Fruit fly (Drosophila melanogaster) whole organism, embryonic: Measurements from ENCODE around the gene CG6041.

Experiments
- Atf6 ChIP-seq: fragments of 200-800 bp; sonication (Bioruptor generic); IDR thresholded peaks from 2 replicates; pipeline ENCODE4 v1.3.6; 2022; ENCODE audit warnings: missing biosample characterization, missing genetic modification characterization
- CG11723 ChIP-seq: fragments of 200-800 bp; sonication (Bioruptor generic); optimal IDR thresholded peaks from 2 replicates; lab custom pipeline; 2017; ENCODE audit warnings: missing biosample characterization, mild to moderate bottlenecking, missing genetic modification characterization
- CG12299 ChIP-seq: fragments of 200-800 bp; sonication (Bioruptor generic); optimal IDR thresholded peaks from 2 replicates; lab custom pipeline; 2018; ENCODE audit warnings: missing biosample characterization, mild to moderate bottlenecking, missing genetic modification characterization
- CG13287 ChIP-seq: fragments of 200-800 bp; sonication (Bioruptor generic); IDR thresholded peaks from 2 replicates; pipeline ENCODE4 v1.3.6; 2022; ENCODE audit warnings: missing biosample characterization, missing genetic modification characterization; ENCODE audit not compliant: partially characterized antibody
- CG13624 ChIP-seq: fragments of 200-800 bp; sonication (Bioruptor generic); optimal IDR thresholded peaks from 2 replicates; lab custom pipeline; 2016; ENCODE audit warnings: missing biosample characterization, missing genetic modification characterization
- CG14441 ChIP-seq: fragments of 200-800 bp; sonication (Bioruptor generic); IDR thresholded peaks from 2 replicates; pipeline ENCODE4 v1.3.6; 2022; ENCODE audit warnings: missing biosample characterization, missing genetic modification characterization
- CG15696 ChIP-seq: fragments of 200-800 bp; sonication (Bioruptor generic); optimal IDR thresholded peaks from 2 replicates; lab custom pipeline; 2019; ENCODE audit warnings: missing biosample characterization, mild to moderate bottlenecking, missing genetic modification characterization, moderate library complexity
- CG1647 ChIP-seq: fragments of 200-800 bp; sonication (Bioruptor generic); optimal IDR thresholded peaks from 3 replicates; lab custom pipeline; 2016; ENCODE audit warnings: missing biosample characterization, missing genetic modification characterization
- CG16779 ChIP-seq: fragments of 200-800 bp; sonication (Bioruptor generic); IDR thresholded peaks from 2 replicates; pipeline ENCODE4 v1.3.6; 2022; ENCODE audit warnings: missing biosample characterization, missing genetic modification characterization
- CG2120 ChIP-seq: fragments of 200-800 bp; sonication (Bioruptor generic); optimal IDR thresholded peaks from 3 replicates; lab custom pipeline; 2016; ENCODE audit warnings: missing biosample characterization, missing genetic modification characterization
- CG31224 ChIP-seq: fragments of 200-800 bp; sonication (Bioruptor generic); IDR thresholded peaks from 2 replicates; pipeline ENCODE4 v1.3.6; 2022; ENCODE audit warnings: missing biosample characterization, missing genetic modification characterization
- CG4730 ChIP-seq: fragments of 200-800 bp; sonication (Bioruptor generic); IDR thresholded peaks from 2 replicates; pipeline ENCODE4 v1.3.6; 2022; ENCODE audit warnings: missing biosample characterization, missing genetic modification characterization
- CG6254 ChIP-seq: fragments of 200-800 bp; sonication (Bioruptor generic); optimal IDR thresholded peaks from 3 replicates; lab custom pipeline; 2017; ENCODE audit warnings: mild to moderate bottlenecking, missing biosample characterization, missing genetic modification reagents, missing genetic modification characterization
- CG6272 ChIP-seq: fragments of 200-800 bp; sonication (Bioruptor generic); IDR thresholded peaks from 2 replicates; pipeline ENCODE4 v1.3.6; 2022; ENCODE audit warnings: missing biosample characterization, missing genetic modification characterization
- CG7357 ChIP-seq: fragments of 200-800 bp; sonication (Bioruptor generic); IDR thresholded peaks from 3 replicates; pipeline ENCODE4 v1.3.6; 2022; ENCODE audit warnings: missing biosample characterization, missing genetic modification characterization
- CG7786 ChIP-seq: fragments of 200-800 bp; sonication (Bioruptor generic); optimal IDR thresholded peaks from 2 replicates; lab custom pipeline; 2016; ENCODE audit warnings: missing biosample characterization, missing genetic modification characterization
- CG8089 ChIP-seq: fragments of 200-800 bp; sonication (Bioruptor generic); optimal IDR thresholded peaks from 3 replicates; lab custom pipeline; 2016; ENCODE audit warnings: missing biosample characterization, missing genetic modification characterization
- D19B ChIP-seq: fragments of 200-800 bp; sonication (Bioruptor generic); optimal IDR thresholded peaks from 2 replicates; lab custom pipeline; 2017; ENCODE audit warnings: missing biosample characterization, mild to moderate bottlenecking, missing genetic modification characterization
- Dip3 ChIP-seq: fragments of 200-800 bp; sonication (Bioruptor generic); optimal IDR thresholded peaks from 3 replicates; lab custom pipeline; 2016; ENCODE audit warnings: missing biosample characterization, missing genetic modification characterization
- Doc2 ChIP-seq: fragments of 200-800 bp; sonication (Bioruptor generic); IDR thresholded peaks from 2 replicates; pipeline ENCODE4 v1.3.6; 2022; ENCODE audit warnings: missing biosample characterization, missing genetic modification characterization
- Drgx ChIP-seq: fragments of 200-800 bp; sonication (Bioruptor generic); IDR thresholded peaks from 2 replicates; pipeline ENCODE4 v1.3.6; 2022; ENCODE audit warnings: missing biosample characterization, missing genetic modification characterization
- Fer3 ChIP-seq: fragments of 200-800 bp; sonication (Bioruptor generic); optimal IDR thresholded peaks from 2 replicates; lab custom pipeline; 2018; ENCODE audit warnings: missing biosample characterization, mild to moderate bottlenecking, missing genetic modification characterization, moderate library complexity
- HLHmδ ChIP-seq: fragments of 200-800 bp; sonication (Bioruptor generic); optimal IDR thresholded peaks from 2 replicates; lab custom pipeline; 2018; ENCODE audit warnings: missing biosample characterization, mild to moderate bottlenecking, missing genetic modification characterization, moderate library complexity
- Hey ChIP-seq: fragments of 200-800 bp; sonication (Bioruptor generic); optimal IDR thresholded peaks from 3 replicates; lab custom pipeline; 2018; ENCODE audit warnings: missing biosample characterization, mild to moderate bottlenecking, missing genetic modification characterization
- HmgZ ChIP-seq: fragments of 200-800 bp; sonication (Bioruptor generic); optimal IDR thresholded peaks from 2 replicates; lab custom pipeline; 2018; ENCODE audit warnings: missing biosample characterization, mild to moderate bottlenecking, missing genetic modification characterization
- Kr ChIP-seq: fragments of 200-800 bp; sonication (Bioruptor generic); optimal IDR thresholded peaks from 2 replicates; lab custom pipeline; 2017; ENCODE audit warnings: missing biosample characterization, mild to moderate bottlenecking, missing genetic modification characterization
- Lhr ChIP-seq: fragments of 200-800 bp; sonication (Bioruptor generic); optimal IDR thresholded peaks from 3 replicates; lab custom pipeline; 2017; ENCODE audit warnings: mild to moderate bottlenecking, missing biosample characterization, missing genetic modification reagents, missing genetic modification characterization
- MTF-1 ChIP-seq: fragments of 200-800 bp; sonication (Bioruptor generic); optimal IDR thresholded peaks from 2 replicates; lab custom pipeline; 2018; ENCODE audit warnings: missing biosample characterization, mild to moderate bottlenecking, missing genetic modification characterization, borderline replicate concordance
- Mad ChIP-seq: fragments of 200-800 bp; sonication (Bioruptor generic); optimal IDR thresholded peaks from 2 replicates; lab custom pipeline; 2016; ENCODE audit warnings: missing biosample characterization, missing genetic modification characterization
- Mrtf ChIP-seq: fragments of 200-800 bp; sonication (Bioruptor generic); IDR thresholded peaks from 3 replicates; pipeline ENCODE4 v1.3.6; 2022; ENCODE audit warnings: missing biosample characterization, missing genetic modification characterization
- NC2α ChIP-seq: fragments of 200-800 bp; sonication (Bioruptor generic); optimal IDR thresholded peaks from 2 replicates; lab custom pipeline; 2016; ENCODE audit warnings: missing biosample characterization, missing genetic modification characterization
- Rx ChIP-seq: fragments of 200-800 bp; sonication (Bioruptor generic); IDR thresholded peaks from 2 replicates; pipeline ENCODE4 v1.3.6; 2022; ENCODE audit warnings: missing biosample characterization, missing genetic modification characterization
- Ssrp ChIP-seq: fragments of 200-800 bp; sonication (Bioruptor generic); optimal IDR thresholded peaks from 2 replicates; lab custom pipeline; 2018; ENCODE audit warnings: missing biosample characterization, mild to moderate bottlenecking, missing genetic modification characterization, moderate library complexity
- Trl ChIP-seq, 3 experiments: fragments of >200 bp in 2 of 3; fragments of 200-800 bp in 1 of 3; sonication (Bioruptor generic) in 1 of 3; optimal IDR thresholded peaks; 2 replicates in 1 of 3; 3 replicates in 2 of 3; lab custom pipeline; 2016 to 2017; ENCODE audit warnings: missing biosample characterization in 1 of 3, missing genetic modification characterization in 1 of 3
- Usf ChIP-seq: fragments of 200-800 bp; sonication (Bioruptor generic); optimal IDR thresholded peaks from 2 replicates; lab custom pipeline; 2017; ENCODE audit warnings: missing genotype, missing biosample characterization, missing genetic modification characterization
- Vsx1 ChIP-seq: fragments of 200-800 bp; sonication (Bioruptor generic); optimal IDR thresholded peaks from 2 replicates; lab custom pipeline; 2017; ENCODE audit warnings: missing biosample characterization, mild to moderate bottlenecking, missing genetic modification characterization, missing genetic modification reagents
- amos ChIP-seq: fragments of 200-800 bp; sonication (Bioruptor generic); IDR thresholded peaks from 2 replicates; pipeline ENCODE4 v1.3.6; 2022; ENCODE audit warnings: missing biosample characterization, missing genetic modification characterization; ENCODE audit not compliant: partially characterized antibody
- ara ChIP-seq: fragments of 200-800 bp; sonication (Bioruptor generic); IDR thresholded peaks from 2 replicates; pipeline ENCODE4 v1.3.6; 2022; ENCODE audit warnings: missing biosample characterization, missing genetic modification characterization
- chinmo ChIP-seq: fragments of 200-800 bp; sonication (Bioruptor generic); IDR thresholded peaks from 4 replicates; pipeline ENCODE4 v1.3.6; 2022; ENCODE audit warnings: missing biosample characterization, missing genetic modification characterization; ENCODE audit not compliant: partially characterized antibody
- da ChIP-seq: fragments of 200-800 bp; sonication (Bioruptor generic); optimal IDR thresholded peaks from 2 replicates; lab custom pipeline; 2016; ENCODE audit warnings: missing biosample characterization, missing genetic modification characterization
- ewg ChIP-seq: fragments of 200-800 bp; sonication (Bioruptor generic); optimal IDR thresholded peaks from 3 replicates; lab custom pipeline; 2017; ENCODE audit warnings: mild to moderate bottlenecking, missing biosample characterization, missing genetic modification reagents, missing genetic modification characterization
- gro ChIP-seq: fragments of 200-800 bp; sonication (Bioruptor generic); optimal IDR thresholded peaks from 2 replicates; lab custom pipeline; 2016; ENCODE audit warnings: missing biosample characterization, missing genetic modification characterization
- her ChIP-seq: fragments of 200-800 bp; sonication (Bioruptor generic); optimal IDR thresholded peaks from 2 replicates; lab custom pipeline; 2016; ENCODE audit warnings: missing biosample characterization, missing genetic modification characterization
- insv ChIP-seq, 2 experiments: fragments of 200-800 bp; sonication (Bioruptor generic); optimal IDR thresholded peaks; 3 replicates each; lab custom pipeline; 2016 to 2018; ENCODE audit warnings: missing biosample characterization in 2 of 2, missing genetic modification characterization in 2 of 2
- lbe ChIP-seq: fragments of 200-800 bp; sonication (Bioruptor generic); optimal IDR thresholded peaks from 2 replicates; lab custom pipeline; 2016; ENCODE audit warnings: missing biosample characterization, mild to moderate bottlenecking, missing genetic modification characterization
- pita ChIP-seq: fragments of 200-800 bp; sonication (Bioruptor generic); optimal IDR thresholded peaks from 2 replicates; lab custom pipeline; 2017; ENCODE audit warnings: missing biosample characterization, mild to moderate bottlenecking, missing genetic modification characterization
- pnt ChIP-seq: fragments of 200-800 bp; sonication (Bioruptor generic); optimal IDR thresholded peaks from 3 replicates; lab custom pipeline; 2016; ENCODE audit warnings: missing biosample characterization, missing genetic modification characterization
- pros ChIP-seq: fragments of 200-800 bp; sonication (Bioruptor generic); optimal IDR thresholded peaks from 3 replicates; lab custom pipeline; 2019; ENCODE audit warnings: missing biosample characterization, mild to moderate bottlenecking, missing genetic modification characterization, moderate library complexity
- rib ChIP-seq: fragments of 200-800 bp; sonication (Bioruptor generic); IDR thresholded peaks from 2 replicates; pipeline ENCODE4 v1.3.6; 2022; ENCODE audit warnings: missing biosample characterization, missing genetic modification characterization
- sob ChIP-seq: fragments of 200-800 bp; sonication (Bioruptor generic); IDR thresholded peaks from 2 replicates; pipeline ENCODE4 v1.3.6; 2022; ENCODE audit warnings: missing biosample characterization, missing genetic modification characterization
- yki ChIP-seq: fragments of >200 bp; optimal IDR thresholded peaks from 3 replicates; lab custom pipeline; 2018

Gene CG6041

DNA sequence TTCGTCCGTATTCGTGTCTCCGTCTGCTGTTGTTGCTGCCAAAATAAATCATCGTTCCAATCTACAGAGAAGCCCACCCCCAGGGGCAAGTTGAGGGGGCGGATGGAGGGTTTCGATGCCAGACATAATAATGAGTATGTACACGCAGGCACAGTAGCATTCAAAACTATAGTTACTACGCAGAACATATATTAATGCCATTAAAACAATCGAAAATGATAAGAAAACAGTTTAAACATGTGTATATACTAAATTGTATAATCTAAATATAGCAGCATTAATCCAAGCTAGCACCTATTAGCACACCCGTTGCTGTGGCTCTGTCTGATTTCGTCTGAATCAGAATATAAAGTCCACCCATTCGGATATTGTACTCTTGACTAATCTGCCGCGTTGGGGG, 32.9 kb downstream of the CG6041 start (continued):
- peak; percentile 44 for TF ChIP-seq MTF-1
- TF ChIP-seq pita (GFP tag; lab: Kevin White, UChicago) = no peak
- TF ChIP-seq CG7786 = peak; percentile 23
- 0 out of 3 replicates have a peak, but pooled peaks have one; percentile 40 for TF ChIP-seq CG7357 (GFP tag; lab: Robert Waterston, UW)
- TF ChIP-seq Atf6 (GFP tag; lab: Robert Waterston, UW) = peak; percentile 83
- TF ChIP-seq pros (GFP tag; lab: Kevin White, UChicago) = no peak
- TF ChIP-seq ewg (GFP tag; lab: Kevin White, UChicago) = peak; percentile 44
- TF ChIP-seq Rx = peak; percentile 60
- TF ChIP-seq HLHmδ = no peak
- TF ChIP-seq CG14441 = peak; percentile 82
- no peak for TF ChIP-seq amos (GFP tag; lab: Robert Waterston, UW)
- TF ChIP-seq CG1647 (GFP tag; lab: Kevin White, UChicago) = peak; percentile 15
- no peak for TF ChIP-seq CG13287 (GFP tag; lab: Robert Waterston, UW)
- TF ChIP-seq D19B (GFP tag; lab: Kevin White, UChicago) = peak; percentile 63
- TF ChIP-seq Trl (optimal IDR thresholded peaks at IDR 0.05; lab: Kevin White, UChicago) = no peak
- peak; percentile 59 for TF ChIP-seq Trl (GFP tag; optimal IDR thresholded peaks at IDR 0.05; lab: Kevin White, UChicago)
- peak; percentile 76 for TF ChIP-seq ara (GFP tag; lab: Robert Waterston, UW)
- TF ChIP-seq CG31224 (GFP tag; lab: Robert Waterston, UW) = peak; percentile 71
- peak; percentile 51 for TF ChIP-seq Ssrp (tag; lab: Kevin White, UChicago)
- TF ChIP-seq da (GFP tag; lab: Kevin White, UChicago) = no peak
- no peak for TF ChIP-seq her (GFP tag; lab: Kevin White, UChicago)
- TF ChIP-seq Mrtf = peak; percentile 83
- no peak for TF ChIP-seq Hey (tag; lab: Kevin White, UChicago)
- TF ChIP-seq Dip3 = peak; percentile 62
- TF ChIP-seq CG13624 = peak; percentile 64
- no peak for TF ChIP-seq chinmo (GFP tag; lab: Robert Waterston, UW)
- no peak for TF ChIP-seq CG8089 (GFP tag; lab: Kevin White, UChicago)
- TF ChIP-seq Lhr (GFP tag; lab: Kevin White, UChicago) = no peak
- no peak for TF ChIP-seq Doc2 (GFP tag; lab: Robert Waterston, UW)
- peak; percentile 77 for TF ChIP-seq CG4730 (GFP tag; lab: Robert Waterston, UW)
- TF ChIP-seq Vsx1 (GFP tag; lab: Kevin White, UChicago) = peak; percentile 43
- TF ChIP-seq CG12299 (tag; lab: Kevin White, UChicago) = peak; percentile 50
- peak; percentile 44; the same call in 1 of the 2 replicates for TF ChIP-seq CG6272 (GFP tag; lab: Robert Waterston, UW)
- TF ChIP-seq sob = peak; percentile 82
- peak; percentile 76 for TF ChIP-seq Drgx
- TF ChIP-seq CG2120 = peak; percentile 87
- TF ChIP-seq yki (lab: Kevin White, UChicago) = no peak
- TF ChIP-seq lbe (GFP tag; lab: Kevin White, UChicago) = peak; percentile 77
- TF ChIP-seq Fer3 = peak; percentile 79
- peak; percentile 83 for TF ChIP-seq HmgZ
- TF ChIP-seq CG6254 (GFP tag; lab: Kevin White, UChicago) = no peak
- no peak for TF ChIP-seq CG15696 (tag; lab: Kevin White, UChicago)
- TF ChIP-seq pnt (GFP tag; lab: Kevin White, UChicago) = peak; percentile 40
- TF ChIP-seq rib (GFP tag; lab: Robert Waterston, UW) = peak; percentile 56; the same call in 1 of the 2 replicates
- 0 out of 2 replicates have a peak, but pooled peaks have one; percentile 67 for TF ChIP-seq CG16779
- TF ChIP-seq Usf (GFP tag; lab: Kevin White, UChicago) = peak; percentile 30
- no peak for TF ChIP-seq Kr (GFP tag; lab: Kevin White, UChicago)
- no peak for TF ChIP-seq NC2α (GFP tag; lab: Kevin White, UChicago)
- TF ChIP-seq insv (GFP tag; optimal IDR thresholded peaks at IDR 0.05; lab: Kevin White, UChicago) = no peak
- peak; percentile 45 for TF ChIP-seq Mad (GFP tag; lab: Kevin White, UChicago)
- TF ChIP-seq gro = peak; percentile 64
- peak; percentile 38 for TF ChIP-seq CG11723 (GFP tag; lab: Kevin White, UChicago)
